Worm (Caenorhabditis elegans): Measurements from ENCODE around the gene hlh-15.

Gene hlh-15

DNA sequence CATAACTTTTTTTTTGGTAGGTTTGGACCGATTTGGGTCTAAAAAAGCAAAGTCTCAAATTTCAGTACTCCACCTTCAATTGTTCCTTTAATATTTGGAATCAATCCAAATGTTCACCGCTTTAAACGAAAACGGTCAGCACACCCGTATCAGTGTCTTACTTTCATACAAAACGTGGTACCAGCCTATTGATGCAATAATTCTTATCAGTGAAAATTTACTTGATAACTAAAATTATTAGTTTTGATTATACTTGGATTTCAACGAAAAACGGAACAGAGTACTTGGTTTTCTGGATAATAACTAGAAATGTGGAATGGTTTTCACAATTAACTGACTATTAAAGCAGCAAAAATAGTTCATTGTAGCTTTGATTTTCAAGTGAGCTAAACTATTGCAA lies 42.5 kb downstream of the hlh-15 start:
- TF ChIP-seq crh-2 (tag; optimal IDR thresholded peaks at IDR 0.05) (peak; percentile 61), unc-39 (tag; optimal IDR thresholded peaks at IDR 0.05) (no peak), fos-1 (tag; optimal IDR thresholded peaks at IDR 0.05) (peak; percentile 77), blmp-1 (tag; optimal IDR thresholded peaks at IDR 0.05; ENCODE audit: insufficient read depth) (no peak), nhr-23 (tag; optimal IDR thresholded peaks at IDR 0.05) (no peak)

ce11 chrX:2369073-2369472 lies 44.1 kb downstream of the hlh-15 start:
- TF ChIP-seq unc-39 (tag; optimal IDR thresholded peaks at IDR 0.05) = no peak
- TF ChIP-seq nhr-237 (tag; optimal IDR thresholded peaks at IDR 0.05) = no peak
- TF ChIP-seq fos-1 (tag; optimal IDR thresholded peaks at IDR 0.05) = peak; percentile 28

- TF ChIP-seq nhr-129 (tag; optimal IDR thresholded peaks at IDR 0.05) = peak; percentile 28
- peak; percentile 85 for TF ChIP-seq blmp-1 (tag; optimal IDR thresholded peaks at IDR 0.05; ENCODE audit: insufficient read depth)
- peak; percentile 83 for TF ChIP-seq nhr-25 (tag; optimal IDR thresholded peaks at IDR 0.05)
- no peak for TF ChIP-seq snpc-4 (tag; optimal IDR thresholded peaks at IDR 0.05)
- TF ChIP-seq mab-5 (tag; optimal IDR thresholded peaks at IDR 0.05) = no peak
- TF ChIP-seq F13H6.1 (tag; optimal IDR thresholded peaks at IDR 0.05) = peak; percentile 43
- no peak for TF ChIP-seq lsy-2 (tag; optimal IDR thresholded peaks at IDR 0.05)
- TF ChIP-seq sma-9 (GFP tag; optimal IDR thresholded peaks at IDR 0.05) = peak; percentile 47
- no peak for TF ChIP-seq sma-9 (tag; optimal IDR thresholded peaks at IDR 0.05)
- no peak for TF ChIP-seq ama-1 (optimal IDR thresholded peaks at IDR 0.05)
Observed at ce11 chrX:2368042-2368814, 44.9 kb downstream of the hlh-15 start.

DNA sequence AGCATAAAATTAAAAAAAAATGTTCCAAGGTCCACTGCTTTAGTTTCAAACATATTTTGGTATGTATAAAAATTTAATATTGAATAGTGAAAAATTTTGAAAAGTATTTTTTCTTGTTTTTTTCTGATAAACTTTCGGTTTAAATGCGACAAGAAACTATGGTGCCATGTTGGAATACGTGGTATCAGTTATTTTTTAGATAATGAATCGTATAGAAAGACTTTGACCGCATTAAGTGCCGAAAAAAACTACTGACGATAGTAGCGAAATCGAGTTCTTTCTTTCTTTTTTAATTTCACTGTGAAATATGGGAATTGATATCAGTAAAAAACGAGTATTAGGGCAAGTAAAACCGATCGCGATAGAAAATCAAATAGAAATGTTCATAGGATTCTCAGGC lies 47.3 kb downstream of the hlh-15 start, which contains the start of gene T24D8.6:
Gene T24D8.6, minus strand, starts transcription at position 101 of the 400 bp plus-strand sequence.
- TF ChIP-seq lin-13 (GFP tag; optimal IDR thresholded peaks at IDR 0.05) (no peak), gmeb-1 (tag; optimal IDR thresholded peaks at IDR 0.05) (no peak), mbf-1 (tag; optimal IDR thresholded peaks at IDR 0.05) (no peak), ztf-11 (tag; optimal IDR thresholded peaks at IDR 0.05) (no peak), C34F6.9 (tag; optimal IDR thresholded peaks at IDR 0.05) (no peak)

ce11 chrX:2364703-2365299 lies 48.4 kb downstream of the hlh-15 start:
- TF ChIP-seq blmp-1 (tag; optimal IDR thresholded peaks at IDR 0.05; ENCODE audit: insufficient read depth) = peak; percentile 68
- peak; percentile 92 for TF ChIP-seq egl-27 (tag; optimal IDR thresholded peaks at IDR 0.05)
- TF ChIP-seq alr-1 (tag; optimal IDR thresholded peaks at IDR 0.05) = no peak
- peak; percentile 69 for TF ChIP-seq ztf-4 (tag; optimal IDR thresholded peaks at IDR 0.05)
- TF ChIP-seq unc-62 (GFP tag; optimal IDR thresholded peaks at IDR 0.05) = no peak
- TF ChIP-seq sma-9 (GFP tag; optimal IDR thresholded peaks at IDR 0.05) = peak; percentile 85
- TF ChIP-seq sma-9 (tag; optimal IDR thresholded peaks at IDR 0.05) = no peak
- no peak for TF ChIP-seq zag-1 (tag; optimal IDR thresholded peaks at IDR 0.05)
- peak; percentile 17 for TF ChIP-seq nhr-11 (tag; optimal IDR thresholded peaks at IDR 0.05)
- peak; percentile 90 for TF ChIP-seq nhr-237 (tag; optimal IDR thresholded peaks at IDR 0.05)
- peak; percentile 66 for TF ChIP-seq R02D3.7 (tag; optimal IDR thresholded peaks at IDR 0.05)
- TF ChIP-seq ceh-16 (tag; optimal IDR thresholded peaks at IDR 0.05) = no peak
- peak; percentile 90 for TF ChIP-seq sem-4 (tag; optimal IDR thresholded peaks at IDR 0.05)
- TF ChIP-seq nhr-23 (tag; optimal IDR thresholded peaks at IDR 0.05) = no peak
- no peak for TF ChIP-seq ama-1 (optimal IDR thresholded peaks at IDR 0.05)
- peak; percentile 93 for TF ChIP-seq nhr-77 (tag; optimal IDR thresholded peaks at IDR 0.05)
- peak; percentile 92 for TF ChIP-seq gmeb-1 (tag; optimal IDR thresholded peaks at IDR 0.05)
- peak; percentile 97 for TF ChIP-seq nhr-25 (tag; optimal IDR thresholded peaks at IDR 0.05)
- no peak for TF ChIP-seq elt-1 (tag; optimal IDR thresholded peaks at IDR 0.05)
- peak; percentile 48 for TF ChIP-seq nhr-12 (tag; optimal IDR thresholded peaks at IDR 0.05)
- TF ChIP-seq nhr-21 (tag; optimal IDR thresholded peaks at IDR 0.05) = peak; percentile 97
- peak; percentile 53 for TF ChIP-seq Y55F3AM.14 (GFP tag; optimal IDR thresholded peaks at IDR 0.05)
- peak; percentile 97 for TF ChIP-seq fos-1 (tag; optimal IDR thresholded peaks at IDR 0.05)
- peak; percentile 34 to 64 for TF ChIP-seq mdl-1 (tag; optimal IDR thresholded peaks at IDR 0.05)
- peak; percentile 84 for TF ChIP-seq F13H6.1 (tag; optimal IDR thresholded peaks at IDR 0.05)
- no peak for TF ChIP-seq peb-1 (tag; optimal IDR thresholded peaks at IDR 0.05)
- TF ChIP-seq C34F6.9 (tag; optimal IDR thresholded peaks at IDR 0.05) = peak; percentile 75
- TF ChIP-seq dmd-4 (tag; optimal IDR thresholded peaks at IDR 0.05) = peak; percentile 76
- no peak for TF ChIP-seq ztf-11 (tag; optimal IDR thresholded peaks at IDR 0.05)
- TF ChIP-seq unc-39 (tag; optimal IDR thresholded peaks at IDR 0.05) = no peak
- TF ChIP-seq lin-39 (tag; optimal IDR thresholded peaks at IDR 0.05) = no peak
- peak; percentile 89 for TF ChIP-seq nhr-6 (tag; optimal IDR thresholded peaks at IDR 0.05)
- TF ChIP-seq mab-5 (tag; optimal IDR thresholded peaks at IDR 0.05) = peak; percentile 53
- no peak for TF ChIP-seq elt-3 (tag; optimal IDR thresholded peaks at IDR 0.05)
- TF ChIP-seq ZK546.5 (tag; optimal IDR thresholded peaks at IDR 0.05) = peak; percentile 51
- TF ChIP-seq unc-55 (GFP tag; optimal IDR thresholded peaks at IDR 0.05) = peak; percentile 58
- TF ChIP-seq mbf-1 (tag; optimal IDR thresholded peaks at IDR 0.05) = peak; percentile 60

All from whole organism, L2 larva.